Worm (Caenorhabditis elegans) whole organism, L4 larva: Measurements from ENCODE around the gene fbxc-54.

ENCODE experiments used
- F26F4.8 ChIP-seq: fragments of 200-800 bp; sonication (Bioruptor generic); conservative IDR thresholded peaks from 2 replicates; pipeline ENCODE4 v1.3.6; 2022; ENCODE audit warnings: missing genetic modification characterization, missing compliant biosample characterization
- F44E2.7 ChIP-seq: fragments of 200-800 bp; sonication (Bioruptor generic); IDR thresholded peaks from 2 replicates; pipeline ENCODE4 v2.1.2; 2022; ENCODE audit warnings: missing genetic modification characterization, missing compliant biosample characterization
- R02D3.7 ChIP-seq: fragments of 150-350 bp; sonication (generic microtip); optimal IDR thresholded peaks from 3 replicates; lab custom pipeline; 2014; ENCODE audit warnings: missing biosample characterization, missing genetic modification characterization
- T20F7.1 ChIP-seq: fragments of 200-800 bp; sonication (Bioruptor generic); optimal IDR thresholded peaks from 2 replicates; lab custom pipeline; 2018; ENCODE audit warnings: mild to moderate bottlenecking, missing genetic modification characterization, missing compliant biosample characterization
- Y5F2A.4 ChIP-seq: fragments of 200-800 bp; sonication (Bioruptor generic); optimal IDR thresholded peaks from 2 replicates; lab custom pipeline; 2018; ENCODE audit warnings: mild to moderate bottlenecking, missing genetic modification characterization, missing compliant biosample characterization
- Y75B8A.6 ChIP-seq: fragments of 200-800 bp; sonication (Bioruptor generic); IDR thresholded peaks from 2 replicates; pipeline ENCODE4 v1.3.6; 2022; ENCODE audit warnings: missing genetic modification reagents, missing genetic modification characterization, missing compliant biosample characterization
- aha-1 ChIP-seq: fragments of 150-350 bp; peaks from one replicate; lab custom pipeline; 2014; ENCODE audit warnings: missing biosample characterization, missing genetic modification characterization
- aly-2 ChIP-seq: sonication (generic microtip); optimal IDR thresholded peaks from 2 replicates; lab custom pipeline; 2018; ENCODE audit warnings: missing biosample characterization, missing genetic modification characterization
- ama-1 ChIP-seq: fragments of 150-350 bp; optimal IDR thresholded peaks from 2 replicates; lab custom pipeline; 2014; ENCODE audit warnings: inconsistent platforms, mixed read lengths
- ceh-28 ChIP-seq: fragments of 150-350 bp; optimal IDR thresholded peaks from 2 replicates; lab custom pipeline; 2014; ENCODE audit warnings: missing biosample characterization, missing genetic modification reagents, missing genetic modification characterization
- ceh-32 ChIP-seq: sonication (generic microtip); optimal IDR thresholded peaks from 2 replicates; lab custom pipeline; 2016; ENCODE audit warnings: mild to moderate bottlenecking, missing genetic modification characterization, missing compliant biosample characterization; ENCODE audit not compliant: poor library complexity
- ceh-62 ChIP-seq: sonication (generic microtip); optimal IDR thresholded peaks from 2 replicates; lab custom pipeline; 2017; ENCODE audit warnings: missing biosample characterization, missing genetic modification characterization
- ceh-82 ChIP-seq: sonication (generic microtip); optimal IDR thresholded peaks from 2 replicates; lab custom pipeline; 2017; ENCODE audit warnings: missing biosample characterization, missing genetic modification characterization
- dmd-6 ChIP-seq: fragments of 200-800 bp; sonication (Bioruptor generic); IDR thresholded peaks from 2 replicates; pipeline ENCODE4 v1.3.6; 2022; ENCODE audit warnings: missing genetic modification reagents, missing genetic modification characterization, missing compliant biosample characterization
- dmd-8 ChIP-seq: fragments of 200-800 bp; sonication (Bioruptor generic); IDR thresholded peaks from 2 replicates; pipeline ENCODE4 v1.3.6; 2022; ENCODE audit warnings: missing genetic modification characterization, missing compliant biosample characterization
- dmd-9 ChIP-seq: fragments of 200-800 bp; sonication (Bioruptor generic); IDR thresholded peaks from 2 replicates; pipeline ENCODE4 v1.3.6; 2022; ENCODE audit warnings: missing genetic modification reagents, missing genetic modification characterization, missing compliant biosample characterization
- hif-1 ChIP-seq, 2 experiments: sonication (generic microtip); optimal IDR thresholded peaks; 2 replicates each; lab custom pipeline; 2016 to 2017; ENCODE audit warnings: missing compliant biosample characterization in 2 of 2, missing genetic modification characterization in 2 of 2, missing genetic modification reagents in 2 of 2, missing genotype in 2 of 2, mild to moderate bottlenecking in 1 of 2
- hlh-11 ChIP-seq: fragments of 200-800 bp; sonication (Bioruptor generic); optimal IDR thresholded peaks from 2 replicates; lab custom pipeline; 2018; ENCODE audit warnings: mild to moderate bottlenecking, missing genetic modification characterization, missing compliant biosample characterization
- hlh-30 ChIP-seq: sonication (generic microtip); optimal IDR thresholded peaks from 2 replicates; lab custom pipeline; 2017; ENCODE audit warnings: antibody characterized with exemption, mild to moderate bottlenecking, missing genetic modification characterization, missing compliant biosample characterization; ENCODE audit not compliant: insufficient read depth
- jun-1 ChIP-seq: fragments of 150-350 bp; optimal IDR thresholded peaks from 2 replicates; lab custom pipeline; 2014; ENCODE audit warnings: missing biosample characterization, missing genetic modification reagents, missing genetic modification characterization
- lim-7 ChIP-seq: fragments of 200-800 bp; sonication (Bioruptor generic); IDR thresholded peaks from 2 replicates; pipeline ENCODE4 v1.3.6; 2022; ENCODE audit warnings: missing genetic modification characterization, missing compliant biosample characterization
- lin-15B ChIP-seq: fragments of 150-350 bp; sonication (generic microtip); optimal IDR thresholded peaks from 3 replicates; lab custom pipeline; 2014; ENCODE audit warnings: missing biosample characterization, missing genetic modification characterization
- lsy-2 ChIP-seq, 2 experiments: fragments of 150-350 bp in 1 of 2; sonication (generic microtip) in 1 of 2; optimal IDR thresholded peaks; 2 replicates each; lab custom pipeline; 2014 to 2017; ENCODE audit warnings: missing biosample characterization in 2 of 2, missing genetic modification characterization in 2 of 2
- mdt-29 ChIP-seq: fragments of 200-800 bp; sonication (Bioruptor generic); IDR thresholded peaks from 2 replicates; pipeline ENCODE4 v1.3.6; 2022; ENCODE audit warnings: missing genetic modification reagents, missing genetic modification characterization, missing compliant biosample characterization
- mxl-3 ChIP-seq: fragments of 200-800 bp; sonication (Bioruptor generic); optimal IDR thresholded peaks from 2 replicates; lab custom pipeline; 2018; ENCODE audit warnings: mild to moderate bottlenecking, missing genetic modification characterization, missing compliant biosample characterization
- nhr-237 ChIP-seq: sonication (generic microtip); optimal IDR thresholded peaks from 2 replicates; lab custom pipeline; 2017; ENCODE audit warnings: missing biosample characterization, missing genetic modification characterization
- nhr-28 ChIP-seq: fragments of 150-350 bp; optimal IDR thresholded peaks from 2 replicates; lab custom pipeline; 2014; ENCODE audit warnings: missing biosample characterization, missing genetic modification characterization
- nhr-41 ChIP-seq: fragments of 200-800 bp; sonication (Bioruptor generic); IDR thresholded peaks from 2 replicates; pipeline ENCODE4 v1.3.6; 2022; ENCODE audit warnings: missing genetic modification reagents, missing genetic modification characterization, missing compliant biosample characterization
- nhr-42 ChIP-seq: fragments of 200-800 bp; sonication (Bioruptor generic); IDR thresholded peaks from 2 replicates; pipeline ENCODE4 v1.3.6; 2022; ENCODE audit warnings: missing genetic modification characterization, missing compliant biosample characterization
- nhr-48 ChIP-seq: sonication (generic microtip); optimal IDR thresholded peaks from 2 replicates; lab custom pipeline; 2016; ENCODE audit warnings: mild to moderate bottlenecking, missing genetic modification characterization, missing compliant biosample characterization
- nhr-76 ChIP-seq: fragments of 150-350 bp; optimal IDR thresholded peaks from 2 replicates; lab custom pipeline; 2014; ENCODE audit warnings: missing biosample characterization, missing genetic modification characterization
- rbr-2 ChIP-seq: sonication (generic microtip); optimal IDR thresholded peaks from 2 replicates; lab custom pipeline; 2016; ENCODE audit warnings: missing genotype, missing genetic modification characterization, missing compliant biosample characterization
- skn-1 ChIP-seq: fragments of 150-350 bp; optimal IDR thresholded peaks from 2 replicates; lab custom pipeline; 2014; ENCODE audit warnings: missing biosample characterization, missing genetic modification characterization
- snpc-1.2 ChIP-seq: fragments of 200-800 bp; sonication (Bioruptor generic); IDR thresholded peaks from 2 replicates; pipeline ENCODE4 v1.3.6; 2022; ENCODE audit warnings: missing genetic modification reagents, missing genetic modification characterization, missing compliant biosample characterization
- snpc-4 ChIP-seq: fragments of 150-350 bp; optimal IDR thresholded peaks from 2 replicates; lab custom pipeline; 2014; ENCODE audit warnings: missing biosample characterization, missing genetic modification characterization
- spr-1 ChIP-seq: sonication (generic microtip); optimal IDR thresholded peaks from 2 replicates; lab custom pipeline; 2016; ENCODE audit warnings: mild to moderate bottlenecking, missing genetic modification characterization, missing compliant biosample characterization
- tra-1 ChIP-seq: fragments of 200-800 bp; sonication (Bioruptor generic); IDR thresholded peaks from 2 replicates; pipeline ENCODE4 v1.3.6; 2022; ENCODE audit warnings: missing genetic modification reagents, missing genetic modification characterization, missing compliant biosample characterization
- unc-39 ChIP-seq: sonication (generic microtip); optimal IDR thresholded peaks from 2 replicates; lab custom pipeline; 2017; ENCODE audit warnings: missing biosample characterization, missing genetic modification characterization
- unc-62 ChIP-seq, 3 experiments: fragments of 150-350 bp in 1 of 3; sonication (generic microtip); optimal IDR thresholded peaks in 2 of 3; peaks in 1 of 3; 1 replicate in 1 of 3; 2 replicates in 2 of 3; lab custom pipeline; 2014 to 2017; ENCODE audit warnings: missing biosample characterization in 3 of 3, missing genetic modification characterization in 3 of 3, missing genetic modification reagents in 3 of 3, missing genotype in 1 of 3
- zag-1 ChIP-seq: fragments of 150-350 bp; optimal IDR thresholded peaks from 2 replicates; lab custom pipeline; 2014; ENCODE audit warnings: missing biosample characterization, missing genetic modification characterization
- zip-2 ChIP-seq: fragments of 150-350 bp; optimal IDR thresholded peaks from 2 replicates; lab custom pipeline; 2014; ENCODE audit warnings: missing biosample characterization, missing genetic modification characterization
- ztf-11 ChIP-seq: fragments of 150-350 bp; optimal IDR thresholded peaks from 2 replicates; lab custom pipeline; 2014; ENCODE audit warnings: missing biosample characterization, missing genetic modification characterization
- ztf-7 ChIP-seq: fragments of 150-350 bp; optimal IDR thresholded peaks from 2 replicates; lab custom pipeline; 2014; ENCODE audit warnings: missing biosample characterization, missing genetic modification characterization

fbxc-54 gene

ce11 chrII:24559-24998 is 6.9 kb upstream of the fbxc-54 start, which contains the start of gene enee-1 (continued):
- TF ChIP-seq lin-15B (tag; lab: Kevin White, UChicago): no peak
- TF ChIP-seq Y75B8A.6 (GFP tag; lab: Robert Waterston, UW): no peak
- TF ChIP-seq zag-1 (tag; lab: Kevin White, UChicago): no peak
- TF ChIP-seq mxl-3 (GFP tag; lab: Kevin White, UChicago): peak; percentile 29
- TF ChIP-seq tra-1 (GFP tag; lab: Robert Waterston, UW): no peak
- TF ChIP-seq hif-1 (tag; optimal IDR thresholded peaks at IDR 0.05; lab: Kevin White, UChicago): peak in 1 of 2 experiments; percentile 70
- TF ChIP-seq F44E2.7 (GFP tag; lab: Robert Waterston, UW): no peak
- no peak for TF ChIP-seq ceh-62 (tag; lab: Kevin White, UChicago)
- TF ChIP-seq nhr-28: peak; percentile 36
- no peak for TF ChIP-seq snpc-1.2 (GFP tag; lab: Robert Waterston, UW)
- TF ChIP-seq T20F7.1 (GFP tag; lab: Kevin White, UChicago): peak; percentile 84
- TF ChIP-seq ztf-11 (tag; lab: Kevin White, UChicago): no peak
- peak; percentile 74 for TF ChIP-seq jun-1 (tag; lab: Kevin White, UChicago)
- TF ChIP-seq hlh-30: peak; percentile 76
- TF ChIP-seq ztf-7 (tag; lab: Kevin White, UChicago): peak; percentile 65
- TF ChIP-seq ama-1 (lab: Kevin White, UChicago): peak; percentile 90
- TF ChIP-seq rbr-2 (tag; lab: Kevin White, UChicago): peak; percentile 72
- TF ChIP-seq R02D3.7 (tag; lab: Kevin White, UChicago): no peak
- peak; percentile 70 for TF ChIP-seq zip-2
- TF ChIP-seq nhr-76 (tag; lab: Kevin White, UChicago): no peak
- no peak for TF ChIP-seq F26F4.8 (GFP tag; lab: Robert Waterston, UW)

ce11 chrII:28283-28682 is 3.2 kb upstream of the fbxc-54 start, which contains the start of gene F23F1.4:
TSS of gene F23F1.4 (minus strand) at chrII:28423.
- TF ChIP-seq aly-2 (no peak), ceh-32 (tag; lab: Kevin White, UChicago) (no peak), hlh-11 (tag; lab: Kevin White, UChicago) (no peak), ceh-82 (tag; lab: Kevin White, UChicago) (no peak), dmd-8 (GFP tag; lab: Robert Waterston, UW) (no peak), mdt-29 (GFP tag; lab: Robert Waterston, UW) (no peak), nhr-41 (GFP tag; lab: Robert Waterston, UW) (no peak), hlh-30 (no peak), nhr-237 (no peak), nhr-42 (GFP tag; lab: Robert Waterston, UW) (no peak), unc-39 (tag; lab: Kevin White, UChicago) (no peak), nhr-48 (tag; lab: Kevin White, UChicago) (no peak), dmd-6 (no peak), ceh-28 (no peak), skn-1 (tag; lab: Kevin White, UChicago) (no peak), nhr-76 (tag; lab: Kevin White, UChicago) (no peak), lim-7 (GFP tag; lab: Robert Waterston, UW) (no peak), ztf-11 (tag; lab: Kevin White, UChicago) (no peak), dmd-9 (GFP tag; lab: Robert Waterston, UW) (no peak)

- TF ChIP-seq nhr-237 (no peak), ztf-11 (tag; lab: Kevin White, UChicago) (no peak), unc-62 (GFP tag; optimal IDR thresholded peaks at IDR 0.05 in 1 of 2; lab: Kevin White, UChicago) (peak in 1 of 2 experiments; percentile 11), unc-62 (tag; optimal IDR thresholded peaks at IDR 0.05; lab: Kevin White, UChicago) (no peak), tra-1 (GFP tag; lab: Robert Waterston, UW) (no peak), snpc-4 (no peak), aha-1 (tag; lab: Kevin White, UChicago) (peak; percentile 75), Y5F2A.4 (GFP tag; lab: Kevin White, UChicago) (no peak), lsy-2 (tag; optimal IDR thresholded peaks at IDR 0.05; lab: Kevin White, UChicago) (no peak), spr-1 (tag; lab: Kevin White, UChicago) (no peak)
- TF ChIP-seq, all 104 proteins: peak for 2
Measured at ce11 chrII:29578-29977, 1.9 kb upstream of the fbxc-54 start.
